Worm (Caenorhabditis elegans): ENCODE results near the gene btb-4.

- TF ChIP-seq ces-1 (GFP tag; optimal IDR thresholded peaks at IDR 0.05): no peak
- no peak for TF ChIP-seq ama-1 (optimal IDR thresholded peaks at IDR 0.05)
- TF ChIP-seq R02D3.7 (tag; optimal IDR thresholded peaks at IDR 0.05): no peak
- peak; percentile 48 for TF ChIP-seq nhr-28 (tag; optimal IDR thresholded peaks at IDR 0.05)
- TF ChIP-seq Y48G9A.11 (GFP tag; IDR thresholded peaks at IDR 0.05): no peak
- TF ChIP-seq zfp-2 (tag; optimal IDR thresholded peaks at IDR 0.05): no peak
- TF ChIP-seq F49E8.2 (tag; optimal IDR thresholded peaks at IDR 0.05; ENCODE audit: borderline replicate concordance): no peak
- TF ChIP-seq T26A8.4 (GFP tag; IDR thresholded peaks at IDR 0.05): no peak
- TF ChIP-seq lin-13 (GFP tag; optimal IDR thresholded peaks at IDR 0.05): peak; percentile 45
- TF ChIP-seq daf-12 (tag; optimal IDR thresholded peaks at IDR 0.05): no peak
- no peak for TF ChIP-seq dve-1 (tag; optimal IDR thresholded peaks at IDR 0.05; ENCODE audit: insufficient read depth)
- peak; percentile 69 for TF ChIP-seq nhr-11 (tag; optimal IDR thresholded peaks at IDR 0.05)
- no peak for TF ChIP-seq nhr-25 (tag; optimal IDR thresholded peaks at IDR 0.05; ENCODE audit: borderline replicate concordance, insufficient read depth)
- TF ChIP-seq fkh-10 (GFP tag; optimal IDR thresholded peaks at IDR 0.05): peak; percentile 13
Observed at ce11 chrII:2058985-2059384, 26.9 kb downstream of the btb-4 start, which contains the start of gene F07E5.5.
